Fruit fly (Drosophila melanogaster) whole organism, embryonic: Measurements from ENCODE around the gene mwh.

Source experiments
- Aef1 ChIP-seq: fragments of 200-800 bp; sonication (Bioruptor generic); IDR thresholded peaks from 3 replicates; pipeline ENCODE4 v1.3.6; 2022; ENCODE audit warnings: missing biosample characterization, missing genetic modification characterization
- B-H2 ChIP-seq: fragments of 200-800 bp; sonication (Bioruptor generic); optimal IDR thresholded peaks from 2 replicates; lab custom pipeline; 2018; ENCODE audit warnings: missing biosample characterization, mild to moderate bottlenecking, missing genetic modification characterization
- Bteb2 ChIP-seq: fragments of 200-800 bp; sonication (Bioruptor generic); optimal IDR thresholded peaks from 2 replicates; lab custom pipeline; 2016; ENCODE audit warnings: missing biosample characterization, missing genetic modification characterization
- CG10147 ChIP-seq: fragments of 200-800 bp; sonication (Bioruptor generic); optimal IDR thresholded peaks from 2 replicates; lab custom pipeline; 2019; ENCODE audit warnings: missing biosample characterization, mild to moderate bottlenecking, missing genetic modification characterization, moderate library complexity
- CG1024 ChIP-seq: fragments of 200-800 bp; sonication (Bioruptor generic); IDR thresholded peaks from 2 replicates; pipeline ENCODE4 v1.3.6; 2022; ENCODE audit warnings: missing biosample characterization, missing genetic modification characterization
- CG11085 ChIP-seq: fragments of 200-800 bp; sonication (Bioruptor generic); IDR thresholded peaks from 2 replicates; pipeline ENCODE4 v1.3.6; 2022; ENCODE audit warnings: missing biosample characterization, missing genetic modification characterization
- CG11695 ChIP-seq: fragments of 200-800 bp; sonication (Bioruptor generic); IDR thresholded peaks from 3 replicates; pipeline ENCODE4 v1.3.6; 2022; ENCODE audit warnings: missing biosample characterization, missing genetic modification characterization
- CG12659 ChIP-seq: fragments of 200-800 bp; sonication (Bioruptor generic); optimal IDR thresholded peaks from 3 replicates; lab custom pipeline; 2017; ENCODE audit warnings: mild to moderate bottlenecking, missing biosample characterization, missing genetic modification reagents, missing genetic modification characterization
- CG12942 ChIP-seq: fragments of 200-800 bp; sonication (Bioruptor generic); optimal IDR thresholded peaks from 3 replicates; lab custom pipeline; 2016; ENCODE audit warnings: missing biosample characterization, missing genetic modification characterization
- CG13123 ChIP-seq: fragments of 200-800 bp; sonication (Bioruptor generic); optimal IDR thresholded peaks from 2 replicates; lab custom pipeline; 2016; ENCODE audit warnings: missing biosample characterization, missing genetic modification characterization
- CG1529 ChIP-seq: fragments of 200-800 bp; sonication (Bioruptor generic); optimal IDR thresholded peaks from 3 replicates; lab custom pipeline; 2018; ENCODE audit warnings: missing biosample characterization, missing genetic modification characterization
- CG16863 ChIP-seq: fragments of 200-800 bp; sonication (Bioruptor generic); optimal IDR thresholded peaks from 3 replicates; lab custom pipeline; 2016; ENCODE audit warnings: missing biosample characterization, missing genetic modification characterization
- CG3838 ChIP-seq: fragments of 200-800 bp; sonication (Bioruptor generic); optimal IDR thresholded peaks from 3 replicates; lab custom pipeline; 2016; ENCODE audit warnings: missing biosample characterization, missing genetic modification characterization
- CG4424 ChIP-seq: fragments of 200-800 bp; sonication (Bioruptor generic); optimal IDR thresholded peaks from 3 replicates; lab custom pipeline; 2016; ENCODE audit warnings: missing biosample characterization, missing genetic modification characterization
- CG6854 ChIP-seq: fragments of 200-800 bp; sonication (Bioruptor generic); optimal IDR thresholded peaks from 3 replicates; lab custom pipeline; 2017; ENCODE audit warnings: missing biosample characterization, mild to moderate bottlenecking, missing genetic modification characterization
- CG7928 ChIP-seq: fragments of 200-800 bp; sonication (Bioruptor generic); optimal IDR thresholded peaks from 2 replicates; lab custom pipeline; 2017; ENCODE audit warnings: missing biosample characterization, mild to moderate bottlenecking, missing genetic modification characterization
- CG8281 ChIP-seq: fragments of 200-800 bp; sonication (Bioruptor generic); optimal IDR thresholded peaks from 2 replicates; lab custom pipeline; 2018; ENCODE audit warnings: missing biosample characterization, mild to moderate bottlenecking, missing genetic modification characterization, moderate library complexity
- CG9797 ChIP-seq: fragments of 200-800 bp; sonication (Bioruptor generic); optimal IDR thresholded peaks from 3 replicates; lab custom pipeline; 2018; ENCODE audit warnings: missing biosample characterization, mild to moderate bottlenecking, missing genetic modification characterization
- CTCF ChIP-seq: fragments of 200-800 bp; sonication (Bioruptor generic); optimal IDR thresholded peaks from 2 replicates; lab custom pipeline; 2017; ENCODE audit warnings: missing biosample characterization, mild to moderate bottlenecking, missing genetic modification characterization, moderate library complexity
- CoRest ChIP-seq: fragments of 200-800 bp; sonication (Bioruptor generic); optimal IDR thresholded peaks from 3 replicates; lab custom pipeline; 2018; ENCODE audit warnings: missing biosample characterization, mild to moderate bottlenecking, missing genetic modification characterization, moderate library complexity
- Dad ChIP-seq: fragments of 200-800 bp; sonication (Bioruptor generic); optimal IDR thresholded peaks from 3 replicates; lab custom pipeline; 2016; ENCODE audit warnings: missing biosample characterization, missing genetic modification characterization
- Dip2 ChIP-seq: fragments of 200-800 bp; sonication (Bioruptor generic); IDR thresholded peaks from 2 replicates; pipeline ENCODE4 v1.3.6; 2022; ENCODE audit warnings: missing biosample characterization, missing genetic modification characterization
- Doc2 ChIP-seq: fragments of 200-800 bp; sonication (Bioruptor generic); IDR thresholded peaks from 2 replicates; pipeline ENCODE4 v1.3.6; 2022; ENCODE audit warnings: missing biosample characterization, missing genetic modification characterization
- Fer2 ChIP-seq: fragments of 200-800 bp; sonication (Bioruptor generic); optimal IDR thresholded peaks from 2 replicates; lab custom pipeline; 2018; ENCODE audit warnings: missing biosample characterization, mild to moderate bottlenecking, missing genetic modification characterization, moderate library complexity
- HmgD ChIP-seq: fragments of 200-800 bp; sonication (Bioruptor generic); optimal IDR thresholded peaks from 3 replicates; lab custom pipeline; 2016; ENCODE audit warnings: missing biosample characterization, missing genetic modification characterization
- Hr39 ChIP-seq: fragments of >200 bp; optimal IDR thresholded peaks from 2 replicates; lab custom pipeline; 2017
- Mad ChIP-seq: fragments of 200-800 bp; sonication (Bioruptor generic); optimal IDR thresholded peaks from 2 replicates; lab custom pipeline; 2016; ENCODE audit warnings: missing biosample characterization, missing genetic modification characterization
- Max ChIP-seq: fragments of 200-800 bp; sonication (Bioruptor generic); optimal IDR thresholded peaks from 2 replicates; lab custom pipeline; 2016; ENCODE audit warnings: missing biosample characterization, mild to moderate bottlenecking, missing genetic modification characterization
- Med ChIP-seq: fragments of 200-800 bp; sonication (Bioruptor generic); peaks from one replicate; lab custom pipeline; 2016; ENCODE audit warnings: missing biosample characterization, missing genetic modification characterization, mild to moderate bottlenecking, inconsistent platforms, moderate library complexity
- Mes4 ChIP-seq: fragments of 200-800 bp; sonication (Bioruptor generic); optimal IDR thresholded peaks from 2 replicates; lab custom pipeline; 2016; ENCODE audit warnings: missing biosample characterization, missing genetic modification characterization
- Myb ChIP-seq: fragments of 200-800 bp; sonication (Bioruptor generic); optimal IDR thresholded peaks from 2 replicates; lab custom pipeline; 2016; ENCODE audit warnings: missing biosample characterization, missing genetic modification characterization
- Poxn ChIP-seq: fragments of 200-800 bp; sonication (Bioruptor generic); IDR thresholded peaks from 2 replicates; pipeline ENCODE4 v1.3.6; 2022; ENCODE audit warnings: missing biosample characterization, missing genetic modification characterization
- Ptx1 ChIP-seq: fragments of 200-800 bp; sonication (Bioruptor generic); IDR thresholded peaks from 2 replicates; pipeline ENCODE4 v1.3.6; 2022; ENCODE audit warnings: missing biosample characterization, missing genetic modification characterization
- Six4 ChIP-seq: fragments of 200-800 bp; sonication (Bioruptor generic); optimal IDR thresholded peaks from 2 replicates; lab custom pipeline; 2016; ENCODE audit warnings: missing biosample characterization, missing genetic modification characterization
- TFAM ChIP-seq: fragments of 200-800 bp; sonication (Bioruptor generic); optimal IDR thresholded peaks from 2 replicates; lab custom pipeline; 2017; ENCODE audit warnings: missing biosample characterization, missing genetic modification characterization, inconsistent platforms
- ac ChIP-seq: fragments of 200-800 bp; sonication (Bioruptor generic); optimal IDR thresholded peaks from 3 replicates; lab custom pipeline; 2017; ENCODE audit warnings: missing biosample characterization, mild to moderate bottlenecking, missing genetic modification characterization
- ato ChIP-seq: fragments of 200-800 bp; sonication (Bioruptor generic); IDR thresholded peaks from 2 replicates; pipeline ENCODE4 v1.3.6; 2022; ENCODE audit warnings: missing biosample characterization, missing genetic modification characterization; ENCODE audit not compliant: partially characterized antibody
- dan ChIP-seq: fragments of 200-800 bp; sonication (Bioruptor generic); IDR thresholded peaks from 2 replicates; pipeline ENCODE4 v1.3.6; 2022; ENCODE audit warnings: missing biosample characterization, missing genetic modification characterization
- ewg ChIP-seq: fragments of 200-800 bp; sonication (Bioruptor generic); optimal IDR thresholded peaks from 3 replicates; lab custom pipeline; 2017; ENCODE audit warnings: mild to moderate bottlenecking, missing biosample characterization, missing genetic modification reagents, missing genetic modification characterization
- gcm ChIP-seq: fragments of 200-800 bp; sonication (Bioruptor generic); optimal IDR thresholded peaks from 2 replicates; lab custom pipeline; 2019; ENCODE audit warnings: missing biosample characterization, mild to moderate bottlenecking, missing genetic modification characterization, moderate library complexity
- hbn ChIP-seq: fragments of 200-800 bp; sonication (Bioruptor generic); IDR thresholded peaks from 2 replicates; pipeline ENCODE4 v1.3.6; 2022; ENCODE audit warnings: missing biosample characterization, missing genetic modification characterization; ENCODE audit not compliant: partially characterized antibody
- insv ChIP-seq, 2 experiments: fragments of 200-800 bp; sonication (Bioruptor generic); optimal IDR thresholded peaks; 3 replicates each; lab custom pipeline; 2016 to 2018; ENCODE audit warnings: missing biosample characterization in 2 of 2, missing genetic modification characterization in 2 of 2
- kah ChIP-seq: fragments of 200-800 bp; sonication (Bioruptor generic); optimal IDR thresholded peaks from 2 replicates; lab custom pipeline; 2018; ENCODE audit warnings: missing biosample characterization, mild to moderate bottlenecking, missing genetic modification characterization
- nau ChIP-seq: fragments of 200-800 bp; sonication (Bioruptor generic); optimal IDR thresholded peaks from 3 replicates; lab custom pipeline; 2017; ENCODE audit warnings: missing biosample characterization, mild to moderate bottlenecking, missing genetic modification characterization, missing genetic modification reagents
- oc ChIP-seq: fragments of 200-800 bp; sonication (Bioruptor generic); optimal IDR thresholded peaks from 2 replicates; lab custom pipeline; 2018; ENCODE audit warnings: missing biosample characterization, mild to moderate bottlenecking, missing genetic modification characterization, moderate library complexity
- pb ChIP-seq: fragments of 200-800 bp; sonication (Bioruptor generic); optimal IDR thresholded peaks from 3 replicates; lab custom pipeline; 2016; ENCODE audit warnings: missing biosample characterization, missing genetic modification characterization
- peb ChIP-seq: fragments of 200-800 bp; sonication (Bioruptor generic); IDR thresholded peaks from 2 replicates; pipeline ENCODE4 v1.3.6; 2022; ENCODE audit warnings: missing biosample characterization, missing genetic modification characterization
- psq ChIP-seq: fragments of 200-800 bp; sonication (Bioruptor generic); optimal IDR thresholded peaks from 2 replicates; lab custom pipeline; 2017; ENCODE audit warnings: missing biosample characterization, missing genetic modification characterization
- schlank ChIP-seq: fragments of 200-800 bp; sonication (Bioruptor generic); optimal IDR thresholded peaks from 2 replicates; lab custom pipeline; 2018; ENCODE audit warnings: missing biosample characterization, mild to moderate bottlenecking, missing genetic modification characterization
- sisA ChIP-seq: fragments of 200-800 bp; sonication (Bioruptor generic); IDR thresholded peaks from 2 replicates; pipeline ENCODE4 v1.3.6; 2022; ENCODE audit warnings: missing biosample characterization, missing genetic modification characterization
- sqz ChIP-seq: fragments of 200-800 bp; sonication (Bioruptor generic); optimal IDR thresholded peaks from 3 replicates; lab custom pipeline; 2018; ENCODE audit warnings: missing biosample characterization, mild to moderate bottlenecking, missing genetic modification characterization
- sr ChIP-seq: fragments of 200-800 bp; sonication (Bioruptor generic); IDR thresholded peaks from 3 replicates; pipeline ENCODE4 v1.3.6; 2022; ENCODE audit warnings: missing biosample characterization, missing genetic modification characterization
- sug ChIP-seq: fragments of 200-800 bp; optimal IDR thresholded peaks from 2 replicates; lab custom pipeline; 2019; ENCODE audit warnings: missing biosample characterization, mild to moderate bottlenecking, missing genetic modification characterization, moderate library complexity
- zen ChIP-seq: fragments of 200-800 bp; sonication (Bioruptor generic); optimal IDR thresholded peaks from 3 replicates; lab custom pipeline; 2018; ENCODE audit warnings: missing biosample characterization, mild to moderate bottlenecking, missing genetic modification characterization, moderate library complexity

mwh gene

DNA sequence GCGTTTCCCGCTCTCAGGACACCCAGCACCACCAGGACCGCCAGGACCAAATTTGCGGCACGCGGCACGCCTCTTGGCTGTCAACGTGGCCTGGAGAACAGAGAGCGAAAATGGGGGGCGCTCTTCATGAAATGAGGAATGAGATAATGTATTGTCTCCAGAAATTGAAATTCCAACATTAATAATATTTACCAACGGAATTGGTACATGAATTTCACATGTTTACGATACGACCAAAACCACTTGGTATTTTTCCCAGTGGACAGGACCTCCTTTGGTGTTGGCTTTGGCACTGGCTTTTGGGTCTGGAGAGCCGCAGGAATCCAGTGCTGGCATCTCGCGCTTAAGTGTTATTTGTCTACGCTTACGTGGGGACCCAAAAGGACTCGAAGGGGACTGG is 17.1 kb upstream of the mwh start (continued):
- TF ChIP-seq CG12942 (GFP tag; lab: Kevin White, UChicago) (no peak), CG1529 (GFP tag; lab: Kevin White, UChicago) (no peak), Poxn (GFP tag; lab: Robert Waterston, UW) (no peak), psq (no peak), TFAM (GFP tag; lab: Kevin White, UChicago) (no peak), ac (GFP tag; lab: Kevin White, UChicago) (no peak), CG9797 (no peak), zen (no peak), Fer2 (tag; lab: Kevin White, UChicago) (no peak), Aef1 (GFP tag; lab: Robert Waterston, UW) (no peak), sqz (GFP tag; lab: Kevin White, UChicago) (no peak), Mes4 (GFP tag; lab: Kevin White, UChicago) (no peak), schlank (tag; lab: Kevin White, UChicago) (no peak), sug (tag; lab: Kevin White, UChicago) (no peak), oc (tag; lab: Kevin White, UChicago) (no peak), Ptx1 (GFP tag; lab: Robert Waterston, UW) (peak; percentile 35; the same call in 1 of the 2 replicates), CG4424 (GFP tag; lab: Kevin White, UChicago) (no peak), CG10147 (GFP tag; lab: Kevin White, UChicago) (no peak), peb (no peak), sr (GFP tag; lab: Robert Waterston, UW) (no peak), ewg (GFP tag; lab: Kevin White, UChicago) (no peak), dan (GFP tag; lab: Robert Waterston, UW) (no peak), hbn (GFP tag; lab: Robert Waterston, UW) (no peak), B-H2 (GFP tag; lab: Kevin White, UChicago) (no peak), sisA (GFP tag; lab: Robert Waterston, UW) (no peak), Doc2 (GFP tag; lab: Robert Waterston, UW) (no peak), ato (GFP tag; lab: Robert Waterston, UW) (no peak), Hr39 (lab: Kevin White, UChicago) (no peak), Myb (GFP tag; lab: Kevin White, UChicago) (no peak), nau (no peak), CG16863 (GFP tag; lab: Kevin White, UChicago) (no peak), kah (GFP tag; lab: Kevin White, UChicago) (no peak), CG13123 (GFP tag; lab: Kevin White, UChicago) (no peak), CG8281 (tag; lab: Kevin White, UChicago) (no peak), CoRest (tag; lab: Kevin White, UChicago) (no peak), CG6854 (no peak), CG3838 (GFP tag; lab: Kevin White, UChicago) (no peak), Six4 (no peak), insv (GFP tag; optimal IDR thresholded peaks at IDR 0.05; lab: Kevin White, UChicago) (no peak), pb (GFP tag; lab: Kevin White, UChicago) (no peak), Mad (no peak), CG7928 (GFP tag; lab: Kevin White, UChicago) (no peak), Max (GFP tag; lab: Kevin White, UChicago) (no peak), Med (GFP tag; lab: Kevin White, UChicago) (peak; percentile 74), gcm (no peak), CG1024 (GFP tag; lab: Robert Waterston, UW) (no peak), CG11695 (GFP tag; lab: Robert Waterston, UW) (no peak), Dip2 (GFP tag; lab: Robert Waterston, UW) (no peak), CTCF (GFP tag; lab: Kevin White, UChicago) (no peak), CG11085 (GFP tag; lab: Robert Waterston, UW) (no peak), CG12659 (no peak), HmgD (GFP tag; lab: Kevin White, UChicago) (no peak), Bteb2 (GFP tag; lab: Kevin White, UChicago) (no peak), Dad (no peak)
